Worm (Caenorhabditis elegans) whole organism, late embryonic: ENCODE data around the gene apd-3.

Experiments used
- ahr-1 ChIP-seq: sonication (generic microtip); optimal IDR thresholded peaks from 2 replicates; lab custom pipeline; 2016; ENCODE audit warnings: missing genetic modification characterization, missing compliant biosample characterization
- ama-1 ChIP-seq: fragments of 150-350 bp; optimal IDR thresholded peaks from 2 replicates; lab custom pipeline; 2014
- ceh-18 ChIP-seq: sonication (generic microtip); optimal IDR thresholded peaks from 2 replicates; lab custom pipeline; 2016; ENCODE audit warnings: missing genetic modification characterization, missing compliant biosample characterization
- ceh-22 ChIP-seq: sonication (generic microtip); optimal IDR thresholded peaks from 2 replicates; lab custom pipeline; 2017; ENCODE audit warnings: missing biosample characterization, missing genetic modification characterization
- ceh-45 ChIP-seq: fragments of 200-800 bp; sonication (Bioruptor generic); IDR thresholded peaks from 2 replicates; pipeline ENCODE4 v1.3.6; 2022; ENCODE audit warnings: missing genetic modification reagents, missing genetic modification characterization, missing compliant biosample characterization
- eyg-1 ChIP-seq: sonication (generic microtip); optimal IDR thresholded peaks from 2 replicates; lab custom pipeline; 2016; ENCODE audit warnings: missing genotype, missing genetic modification characterization, missing compliant biosample characterization
- hlh-8 ChIP-seq: sonication (generic microtip); optimal IDR thresholded peaks from 2 replicates; lab custom pipeline; 2016; ENCODE audit warnings: missing genotype, missing genetic modification characterization, missing compliant biosample characterization
- nhr-11 ChIP-seq: fragments of 150-350 bp; optimal IDR thresholded peaks from 2 replicates; lab custom pipeline; 2014; ENCODE audit warnings: missing biosample characterization, missing genetic modification characterization
- ref-2 ChIP-seq: sonication (generic microtip); optimal IDR thresholded peaks from 2 replicates; lab custom pipeline; 2016; ENCODE audit warnings: missing genetic modification characterization, missing compliant biosample characterization
- sox-2 ChIP-seq: fragments of 200-800 bp; sonication (Bioruptor generic); IDR thresholded peaks from 2 replicates; pipeline ENCODE4 v1.3.6; 2022; ENCODE audit warnings: missing genetic modification reagents, missing genetic modification characterization, missing compliant biosample characterization
- tbx-7 ChIP-seq: sonication (generic microtip); optimal IDR thresholded peaks from 2 replicates; lab custom pipeline; 2016; ENCODE audit warnings: missing genotype, missing genetic modification characterization, missing compliant biosample characterization

- no peak for TF ChIP-seq ceh-18
- no peak for TF ChIP-seq ama-1 (lab: Kevin White, UChicago)
- no peak for TF ChIP-seq ceh-22 (tag; lab: Kevin White, UChicago)
- no peak for TF ChIP-seq hlh-8 (tag; lab: Kevin White, UChicago)
- TF ChIP-seq ahr-1 (tag; lab: Kevin White, UChicago) = no peak
- no peak for TF ChIP-seq sox-2 (GFP tag; lab: Robert Waterston, UW)
- no peak for TF ChIP-seq ref-2 (tag; lab: Kevin White, UChicago)
- TF ChIP-seq nhr-11 (tag; lab: Kevin White, UChicago) = no peak
- no peak for TF ChIP-seq tbx-7
- no peak for TF ChIP-seq eyg-1 (tag; lab: Kevin White, UChicago)
- TF ChIP-seq ceh-45 = no peak
Observed at ce11 chrII:3546381-3546931, at the start of gene apd-3.
